Fruit fly (Drosophila melanogaster): ENCODE data around the gene CG16711.
A peak's percentile ranks its signal among the peaks of the same experiment; 100 is the strongest.

CG16711 gene

DNA sequence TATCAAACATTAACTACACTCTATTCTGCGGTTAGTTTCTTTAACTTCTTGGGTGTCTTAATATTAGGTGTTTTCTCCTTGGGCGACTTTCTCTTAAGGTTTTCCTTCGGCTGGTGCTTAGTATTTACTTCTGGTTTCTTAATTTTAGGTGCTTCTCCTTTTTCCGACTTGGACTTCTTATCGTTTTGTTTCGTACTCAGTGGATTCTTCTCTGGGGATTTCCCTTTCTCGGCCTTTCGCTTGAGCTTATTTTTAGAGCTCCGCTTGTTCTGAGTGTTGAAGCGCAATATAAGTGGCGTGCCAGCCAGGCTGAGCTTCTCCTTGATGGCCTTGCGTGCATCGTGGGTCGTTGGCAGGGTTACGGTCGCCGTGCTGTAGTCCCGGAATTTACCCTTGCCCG lies 13.7 kb downstream of the CG16711 start:
- no peak for TF ChIP-seq br (GFP tag; optimal IDR thresholded peaks at IDR 0.05)
- TF ChIP-seq Rel (GFP tag; optimal IDR thresholded peaks at IDR 0.05): no peak
- TF ChIP-seq Rel (tag; optimal IDR thresholded peaks at IDR 0.05): peak; percentile 98
- no peak for TF ChIP-seq sv (GFP tag; optimal IDR thresholded peaks at IDR 0.05)
- no peak for TF ChIP-seq Dfd (GFP tag; optimal IDR thresholded peaks at IDR 0.05)
- TF ChIP-seq N (GFP tag; optimal IDR thresholded peaks at IDR 0.05): no peak
- TF ChIP-seq tai (GFP tag; optimal IDR thresholded peaks at IDR 0.05): no peak
- no peak for TF ChIP-seq Hr83 (GFP tag; optimal IDR thresholded peaks at IDR 0.05; ENCODE audit: poor library complexity, severe bottlenecking)

- TF ChIP-seq Hr78 (GFP tag; optimal IDR thresholded peaks at IDR 0.05) (no peak), dmrt93B (GFP tag; optimal IDR thresholded peaks at IDR 0.05) (peak; percentile 48), h (GFP tag; optimal IDR thresholded peaks at IDR 0.05) (peak; percentile 39), Vsx2 (GFP tag; optimal IDR thresholded peaks at IDR 0.05; ENCODE audit: partially characterized antibody) (no peak), HLH106 (tag; optimal IDR thresholded peaks at IDR 0.05) (peak; percentile 84), foxo (GFP tag; optimal IDR thresholded peaks at IDR 0.05) (peak in 1 of 2 experiments; percentile 47), OdsH (GFP tag; optimal IDR thresholded peaks at IDR 0.05) (peak; percentile 26), woc (GFP tag; optimal IDR thresholded peaks at IDR 0.05) (no peak), Dfd (GFP tag; optimal IDR thresholded peaks at IDR 0.05) (no peak), sage (GFP tag; optimal IDR thresholded peaks at IDR 0.05) (no peak), sv (GFP tag; optimal IDR thresholded peaks at IDR 0.05) (peak; percentile 38), CG32264 (GFP tag; optimal IDR thresholded peaks at IDR 0.05) (no peak), Abd-B (GFP tag; optimal IDR thresholded peaks at IDR 0.05) (no peak), Rel (GFP tag; optimal IDR thresholded peaks at IDR 0.05) (no peak), Rel (tag; optimal IDR thresholded peaks at IDR 0.05) (peak; percentile 82), rgr (GFP tag; optimal IDR thresholded peaks at IDR 0.05) (peak; percentile 70), Myc (optimal IDR thresholded peaks at IDR 0.05) (peak; percentile 90), tai (GFP tag; optimal IDR thresholded peaks at IDR 0.05) (no peak), psq (GFP tag; optimal IDR thresholded peaks at IDR 0.05) (peak; percentile 63), Sp1 (GFP tag; optimal IDR thresholded peaks at IDR 0.05) (peak; percentile 73), fru (GFP tag; optimal IDR thresholded peaks at IDR 0.05) (no peak), Hnf4 (GFP tag; optimal IDR thresholded peaks at IDR 0.05) (no peak), CG9705 (GFP tag; optimal IDR thresholded peaks at IDR 0.05) (peak; percentile 70)
Measured at dm6 chr3L:9718929-9719328, 14.8 kb downstream of the CG16711 start, which contains the start of the genes CG18178 and CG14174. Gene CG18178, minus strand, starts transcription at chr3L:9719144. Gene CG14174, plus strand, starts transcription at chr3L:9719328.

DNA sequence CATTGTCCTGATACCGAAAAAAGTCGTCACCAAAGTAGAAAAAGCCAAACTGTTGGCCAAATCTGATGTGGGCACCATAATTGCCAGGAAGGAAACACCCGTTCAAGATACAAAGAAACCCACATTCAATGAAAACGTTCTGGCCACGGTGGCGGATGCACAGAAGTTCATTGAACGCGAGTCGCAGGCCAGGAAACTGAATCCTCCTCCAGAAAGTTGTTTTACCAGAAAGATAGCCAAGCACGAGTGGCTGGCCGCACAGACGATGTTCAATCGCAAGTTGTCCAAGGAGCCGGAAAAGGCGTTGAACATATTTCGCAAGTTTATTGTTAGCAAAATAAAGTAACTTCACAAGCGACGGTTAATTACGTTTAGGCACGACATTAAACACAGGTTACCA lies 16.0 kb downstream of the CG16711 start:
- TF ChIP-seq Dfd (GFP tag; optimal IDR thresholded peaks at IDR 0.05) (no peak), dmrt93B (GFP tag; optimal IDR thresholded peaks at IDR 0.05) (no peak), Jra (GFP tag; optimal IDR thresholded peaks at IDR 0.05) (no peak), br (GFP tag; optimal IDR thresholded peaks at IDR 0.05) (no peak), woc (GFP tag; optimal IDR thresholded peaks at IDR 0.05) (no peak), Dif (GFP tag; optimal IDR thresholded peaks at IDR 0.05; ENCODE audit: partially characterized antibody) (no peak), lola (GFP tag; optimal IDR thresholded peaks at IDR 0.05) (no peak), CG32264 (GFP tag; optimal IDR thresholded peaks at IDR 0.05) (no peak), rgr (GFP tag; optimal IDR thresholded peaks at IDR 0.05) (no peak)

dm6 chr3L:9723108-9723507 lies 19.0 kb downstream of the CG16711 start, which contains the start of the genes nbs and defl:
Gene nbs, minus strand, starts transcription at chr3L:9723194.
Gene defl, plus strand, starts transcription at chr3L:9723423.
- TF ChIP-seq Myc (optimal IDR thresholded peaks at IDR 0.05) (peak; percentile 27), Rel (GFP tag; optimal IDR thresholded peaks at IDR 0.05) (no peak), Rel (tag; optimal IDR thresholded peaks at IDR 0.05) (peak; percentile 49), Sp1 (GFP tag; optimal IDR thresholded peaks at IDR 0.05) (no peak), jim (GFP tag; optimal IDR thresholded peaks at IDR 0.05) (no peak), HLH106 (tag; optimal IDR thresholded peaks at IDR 0.05) (peak; percentile 85), dmrt93B (GFP tag; optimal IDR thresholded peaks at IDR 0.05) (no peak), foxo (GFP tag; optimal IDR thresholded peaks at IDR 0.05) (no peak), dl (GFP tag; optimal IDR thresholded peaks at IDR 0.05; ENCODE audit: insufficient read depth in 1 of 2, partially characterized antibody in 2 of 2) (no peak), pan (optimal IDR thresholded peaks at IDR 0.05) (no peak), dsf (GFP tag; optimal IDR thresholded peaks at IDR 0.05; ENCODE audit: borderline replicate concordance) (peak; percentile 46), usp (GFP tag; optimal IDR thresholded peaks at IDR 0.05) (no peak), ey (GFP tag; optimal IDR thresholded peaks at IDR 0.05) (peak; percentile 72), GATAd (GFP tag; optimal IDR thresholded peaks at IDR 0.05) (no peak), h (GFP tag; optimal IDR thresholded peaks at IDR 0.05) (no peak), rgr (GFP tag; optimal IDR thresholded peaks at IDR 0.05) (peak; percentile 80), br (GFP tag; optimal IDR thresholded peaks at IDR 0.05) (no peak), psq (GFP tag; optimal IDR thresholded peaks at IDR 0.05) (peak; percentile 62), OdsH (GFP tag; optimal IDR thresholded peaks at IDR 0.05) (peak; percentile 62), sv (GFP tag; optimal IDR thresholded peaks at IDR 0.05) (peak; percentile 56), CG32264 (GFP tag; optimal IDR thresholded peaks at IDR 0.05) (no peak), CG9705 (GFP tag; optimal IDR thresholded peaks at IDR 0.05) (peak; percentile 67)
